Worm (Caenorhabditis elegans): ENCODE data around the gene R07E5.5.

R07E5.5 gene

DNA sequence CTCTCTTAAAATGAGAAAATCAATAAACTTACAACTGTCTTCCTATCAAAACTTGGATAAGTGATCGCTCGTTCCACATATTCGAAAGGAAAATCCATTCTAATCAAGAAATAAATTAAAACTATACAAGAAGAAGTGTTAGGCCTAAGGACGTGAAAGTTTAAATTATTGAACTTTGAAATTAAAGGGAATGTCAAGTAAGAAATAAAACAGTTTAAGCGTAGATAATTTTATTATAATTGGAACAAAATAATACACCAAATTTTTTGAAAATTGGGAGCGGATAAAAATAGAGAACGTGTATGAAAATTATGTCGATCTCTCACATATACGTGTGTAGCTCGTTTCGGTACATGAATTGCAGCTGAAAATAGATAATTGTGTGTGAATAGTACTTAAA lies 32.2 kb downstream of the R07E5.5 start, which contains the start of gene C28A5.6:
C28A5.6 (minus strand) TSS at position 101 of the 400 bp plus-strand sequence.
- TF ChIP-seq pag-3 (tag; optimal IDR thresholded peaks at IDR 0.05; ENCODE audit: borderline replicate concordance, insufficient read depth) (no peak), nhr-12 (tag; optimal IDR thresholded peaks at IDR 0.05) (no peak), nhr-28 (tag; optimal IDR thresholded peaks at IDR 0.05) (no peak), lsy-2 (tag; optimal IDR thresholded peaks at IDR 0.05) (no peak), aly-2 (tag; optimal IDR thresholded peaks at IDR 0.05) (no peak), egl-13 (tag; optimal IDR thresholded peaks at IDR 0.05) (no peak), ceh-90 (tag; optimal IDR thresholded peaks at IDR 0.05) (no peak), nhr-11 (tag; optimal IDR thresholded peaks at IDR 0.05) (no peak), snu-23 (GFP tag; optimal IDR thresholded peaks at IDR 0.05) (no peak), nhr-85 (tag) (no peak), efl-1 (optimal IDR thresholded peaks at IDR 0.05) (no peak), efl-1 (GFP tag; optimal IDR thresholded peaks at IDR 0.05 in 1 of 2) (no peak), ces-1 (GFP tag; optimal IDR thresholded peaks at IDR 0.05) (no peak), tbx-2 (tag; optimal IDR thresholded peaks at IDR 0.05) (no peak), unc-30 (tag; optimal IDR thresholded peaks at IDR 0.05) (no peak), alr-1 (tag; optimal IDR thresholded peaks at IDR 0.05; ENCODE audit: borderline replicate concordance) (no peak), fkh-10 (GFP tag; optimal IDR thresholded peaks at IDR 0.05) (no peak)

DNA sequence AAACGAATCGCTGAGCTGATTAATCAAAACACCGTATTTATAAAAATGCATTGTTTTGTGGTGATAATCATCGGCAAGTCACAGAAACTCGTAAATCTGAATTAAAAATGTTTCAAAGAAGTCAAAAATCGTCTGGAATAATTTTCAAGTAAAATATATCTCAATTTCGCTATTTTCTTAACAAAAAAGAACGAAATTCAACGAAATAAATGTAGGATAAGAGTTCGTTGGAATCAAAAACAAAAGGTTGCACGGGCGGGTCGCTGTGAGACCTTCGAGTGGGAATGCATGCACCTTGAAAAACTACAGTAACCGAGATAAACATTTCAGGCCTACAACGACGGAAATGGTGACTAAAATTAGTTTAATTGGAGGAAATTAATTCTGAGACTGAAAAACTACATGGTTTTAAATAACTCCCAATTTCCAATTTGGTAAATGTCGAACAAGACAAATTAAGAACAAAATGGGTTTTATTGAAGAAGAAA lies 37.1 kb downstream of the R07E5.5 start, which contains the start of gene C28A5.1:
C28A5.1 (minus strand) TSS at position 51 of the 488 bp plus-strand sequence.
- TF ChIP-seq ceh-8 (GFP tag; optimal IDR thresholded peaks at IDR 0.05) (no peak), ceh-63 (GFP tag; optimal IDR thresholded peaks at IDR 0.05) (peak; percentile 27)

DNA sequence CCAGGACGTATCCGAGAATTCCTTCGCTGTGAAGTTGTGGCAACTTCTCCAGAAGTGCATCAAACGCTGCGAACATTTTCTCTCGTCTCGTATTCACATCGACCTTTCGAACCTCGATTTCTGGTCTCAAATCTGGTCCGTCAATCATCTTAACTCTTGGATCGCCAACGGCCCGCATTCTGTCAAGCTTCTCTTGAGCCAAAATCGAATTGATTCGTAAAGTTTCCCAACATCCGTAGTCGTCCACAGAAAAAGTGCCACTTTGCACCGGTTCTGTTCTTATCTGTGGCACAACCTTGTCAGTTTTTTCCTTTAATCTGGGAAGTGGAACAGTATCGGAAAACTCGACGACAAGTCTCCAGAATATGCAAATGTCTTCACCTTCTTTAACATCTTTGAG lies 38.0 kb downstream of the R07E5.5 start:
- TF ChIP-seq nhr-47 (tag; optimal IDR thresholded peaks at IDR 0.05) (no peak), efl-1 (optimal IDR thresholded peaks at IDR 0.05) (no peak), efl-1 (GFP tag; optimal IDR thresholded peaks at IDR 0.05 in 1 of 2) (peak in 1 of 2 experiments; percentile 59), ceh-8 (GFP tag; optimal IDR thresholded peaks at IDR 0.05) (no peak)

DNA sequence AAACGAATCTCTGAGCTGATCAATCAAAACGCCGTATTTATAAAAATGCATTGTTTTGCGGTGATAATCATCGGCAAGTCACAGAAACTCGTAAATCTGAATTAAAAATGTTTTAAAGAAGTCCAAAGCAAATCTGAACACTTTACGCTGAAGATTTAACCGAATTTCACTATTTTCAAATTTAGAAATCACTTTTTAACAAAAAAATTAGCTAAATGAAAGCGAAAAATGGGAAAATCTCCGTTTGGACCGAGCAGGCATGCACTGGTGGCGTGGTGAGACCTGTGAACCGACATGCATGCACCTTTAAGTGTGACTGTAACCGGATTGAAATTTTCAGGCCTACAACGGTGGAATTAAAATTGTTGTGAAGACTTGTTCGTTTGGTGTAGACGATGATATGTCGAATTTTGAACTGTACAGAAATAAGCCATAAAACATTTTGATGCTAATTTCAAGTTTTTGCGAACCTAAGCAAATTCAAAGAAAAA lies 42.3 kb downstream of the R07E5.5 start, which contains the start of gene C28A5.2:
C28A5.2 (minus strand) TSS at position 51 of the 491 bp plus-strand sequence.
- TF ChIP-seq efl-1 (optimal IDR thresholded peaks at IDR 0.05), result no peak
- TF ChIP-seq efl-1 (GFP tag; optimal IDR thresholded peaks at IDR 0.05 in 1 of 2), result peak in 1 of 2 experiments; percentile 29
- no peak for TF ChIP-seq egl-13 (tag; optimal IDR thresholded peaks at IDR 0.05)

DNA sequence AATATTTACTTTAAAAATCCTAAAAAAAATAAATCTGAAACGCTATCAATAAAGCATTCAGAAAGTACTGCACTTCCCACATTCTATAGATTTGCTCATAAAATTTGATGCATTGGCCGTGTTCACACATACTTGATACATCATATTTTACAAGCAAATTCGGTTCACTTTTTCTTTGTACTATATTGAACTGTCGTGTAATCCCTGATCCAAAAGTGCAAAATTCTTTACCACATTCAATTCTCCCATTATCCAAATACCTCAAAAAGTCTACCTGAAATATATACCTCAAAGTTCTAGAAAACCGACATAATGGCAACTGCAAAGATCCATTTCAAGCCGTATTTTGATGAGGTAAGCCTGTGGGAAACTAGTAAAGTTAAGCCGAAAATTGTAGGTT lies 44.6 kb downstream of the R07E5.5 start, which contains the start of gene nex-3:
nex-3 (plus strand) TSS at position 301 of the 400 bp plus-strand sequence.
- TF ChIP-seq sup-37 (GFP tag; optimal IDR thresholded peaks at IDR 0.05) (no peak), unc-30 (tag; optimal IDR thresholded peaks at IDR 0.05) (no peak), unc-98 (GFP tag; IDR thresholded peaks at IDR 0.05) (no peak), fos-1 (tag; optimal IDR thresholded peaks at IDR 0.05) (no peak), xbp-1 (tag; optimal IDR thresholded peaks at IDR 0.05) (no peak), nhr-28 (tag; optimal IDR thresholded peaks at IDR 0.05) (no peak), efl-1 (optimal IDR thresholded peaks at IDR 0.05) (no peak), efl-1 (GFP tag; optimal IDR thresholded peaks at IDR 0.05 in 1 of 2) (peak in 1 of 2 experiments; percentile 76)

DNA sequence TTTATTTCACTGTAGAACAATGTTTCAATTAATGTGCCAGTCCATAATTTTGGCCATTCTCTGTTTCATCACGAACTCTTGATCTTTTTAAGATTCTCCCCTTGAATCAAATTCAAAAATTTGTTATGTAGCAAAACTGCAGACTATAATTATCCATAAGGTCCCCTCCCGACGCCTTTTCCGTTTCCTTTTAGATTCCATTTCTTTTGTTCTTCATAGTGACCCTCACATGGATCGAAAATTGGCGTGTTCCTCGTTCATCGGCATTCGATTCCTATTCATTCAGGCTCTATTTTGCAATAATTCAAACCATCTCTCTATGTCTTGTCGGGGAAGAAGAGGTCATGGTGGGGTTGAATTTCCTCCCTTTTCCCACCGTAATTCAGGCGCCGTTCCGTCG lies 47.3 kb downstream of the R07E5.5 start:
- TF ChIP-seq lin-39 (tag; optimal IDR thresholded peaks at IDR 0.05) (no peak), aha-1 (tag; optimal IDR thresholded peaks at IDR 0.05) (no peak), efl-1 (optimal IDR thresholded peaks at IDR 0.05) (no peak), efl-1 (GFP tag; optimal IDR thresholded peaks at IDR 0.05 in 1 of 2) (peak in 1 of 2 experiments; percentile 43), lir-3 (tag; optimal IDR thresholded peaks at IDR 0.05; ENCODE audit: poor library complexity) (no peak)

DNA sequence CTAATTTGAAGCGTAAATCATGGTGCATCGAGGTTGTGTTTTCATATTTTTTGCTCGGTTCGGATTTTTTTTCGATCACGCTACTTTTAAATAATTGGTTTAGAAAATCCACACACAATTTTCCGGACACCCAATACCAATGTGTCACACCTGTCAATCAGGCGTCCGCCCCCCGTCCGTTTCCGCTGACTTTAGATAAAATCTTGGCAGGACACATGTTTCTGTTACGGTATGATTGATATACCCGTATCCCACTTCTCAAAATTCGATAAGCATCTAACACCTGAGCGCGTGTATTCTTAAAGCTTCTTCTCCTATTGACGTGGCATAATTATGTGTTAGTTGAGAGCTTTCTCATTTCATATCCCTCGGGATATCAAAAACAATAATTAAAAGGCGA lies 50.8 kb downstream of the R07E5.5 start:
- TF ChIP-seq lsy-2 (tag; optimal IDR thresholded peaks at IDR 0.05) (no peak), ceh-88 (GFP tag; IDR thresholded peaks at IDR 0.05) (no peak), sox-4 (tag; optimal IDR thresholded peaks at IDR 0.05) (no peak), skn-1 (tag; optimal IDR thresholded peaks at IDR 0.05) (no peak), egl-27 (tag; optimal IDR thresholded peaks at IDR 0.05) (no peak), snpc-4 (tag; optimal IDR thresholded peaks at IDR 0.05) (no peak), swsn-7 (tag; optimal IDR thresholded peaks at IDR 0.05) (no peak), isw-1 (GFP tag; IDR thresholded peaks at IDR 0.05) (no peak), C16A3.4 (tag; optimal IDR thresholded peaks at IDR 0.05) (no peak), snu-23 (GFP tag; optimal IDR thresholded peaks at IDR 0.05) (no peak), nhr-47 (tag; optimal IDR thresholded peaks at IDR 0.05) (no peak), fkh-10 (GFP tag; optimal IDR thresholded peaks at IDR 0.05) (no peak), pag-3 (tag; optimal IDR thresholded peaks at IDR 0.05; ENCODE audit: borderline replicate concordance, insufficient read depth) (no peak), nhr-237 (tag; optimal IDR thresholded peaks at IDR 0.05) (no peak), unc-86 (tag; optimal IDR thresholded peaks at IDR 0.05) (no peak), efl-1 (optimal IDR thresholded peaks at IDR 0.05) (no peak), efl-1 (GFP tag; optimal IDR thresholded peaks at IDR 0.05 in 1 of 2) (no peak), rnt-1 (tag; optimal IDR thresholded peaks at IDR 0.05) (no peak)

Measured in whole organism, L1 larva.